Fruit fly (Drosophila melanogaster) whole organism, adult: ENCODE results near the gene kek6.

Experiments
- CG11617 ChIP-seq: fragments of 200-800 bp; sonication (Bioruptor generic); optimal IDR thresholded peaks from 2 replicates; lab custom pipeline; 2017; ENCODE audit warnings: mild to moderate bottlenecking, missing biosample characterization, missing genetic modification reagents, missing genetic modification characterization
- CG12768 ChIP-seq: fragments of 200-800 bp; sonication (Bioruptor generic); optimal IDR thresholded peaks from 2 replicates; lab custom pipeline; 2017; ENCODE audit warnings: missing biosample characterization, missing genetic modification characterization, mild to moderate bottlenecking, moderate library complexity, missing genetic modification reagents
- CG14711 ChIP-seq: fragments of 200-800 bp; sonication (Bioruptor generic); optimal IDR thresholded peaks from 2 replicates; lab custom pipeline; 2018; ENCODE audit warnings: missing biosample characterization, mild to moderate bottlenecking, missing genetic modification characterization, moderate library complexity
- CG5204 ChIP-seq: fragments of 200-800 bp; sonication (Bioruptor generic); optimal IDR thresholded peaks from 2 replicates; lab custom pipeline; 2016; ENCODE audit warnings: missing biosample characterization, missing genetic modification characterization
- cic ChIP-seq: fragments of 200-800 bp; sonication (Bioruptor generic); optimal IDR thresholded peaks from 2 replicates; lab custom pipeline; 2017; ENCODE audit warnings: missing biosample characterization, mild to moderate bottlenecking, missing genetic modification characterization, moderate library complexity
- kay ChIP-seq: fragments of 200-800 bp; sonication (Bioruptor generic); peaks from one replicate; lab custom pipeline; 2016; ENCODE audit warnings: missing biosample characterization, missing genetic modification characterization, borderline replicate concordance
- toe ChIP-seq: fragments of 200-800 bp; sonication (Bioruptor generic); optimal IDR thresholded peaks from 2 replicates; lab custom pipeline; 2016; ENCODE audit warnings: missing biosample characterization, missing genetic modification characterization

- TF ChIP-seq kay (GFP tag; lab: Kevin White, UChicago) (no peak), toe (GFP tag; lab: Kevin White, UChicago) (no peak), CG12768 (GFP tag; lab: Kevin White, UChicago) (no peak), CG14711 (tag; lab: Kevin White, UChicago) (no peak), CG11617 (GFP tag; lab: Kevin White, UChicago) (no peak), cic (GFP tag; lab: Kevin White, UChicago) (no peak), CG5204 (GFP tag; lab: Kevin White, UChicago) (no peak)
These were observed 40.8 kb downstream of the kek6 start for dm6 chr3R:31662757-31663156.
